Worm (Caenorhabditis elegans): ENCODE measurements around the gene D1046.4.

D1046.4 gene

ce11 chrIV:8973249-8973958 is 39.7 kb downstream of the D1046.4 start, which contains the start of gene C53B4.3 (continued):
- TF ChIP-seq pros-1 (tag; optimal IDR thresholded peaks at IDR 0.05) = no peak
- TF ChIP-seq unc-42 (tag; optimal IDR thresholded peaks at IDR 0.05) = peak; percentile 14
- no peak for TF ChIP-seq sox-4 (tag; optimal IDR thresholded peaks at IDR 0.05)
- peak; percentile 87 for TF ChIP-seq tbx-2 (tag; optimal IDR thresholded peaks at IDR 0.05)
- TF ChIP-seq ceh-34 (tag; optimal IDR thresholded peaks at IDR 0.05) = peak; percentile 41
- TF ChIP-seq C08G9.2 (tag; optimal IDR thresholded peaks at IDR 0.05) = peak; percentile 97
- no peak for TF ChIP-seq dmd-4 (tag; optimal IDR thresholded peaks at IDR 0.05; ENCODE audit: borderline replicate concordance)
- TF ChIP-seq hlh-13 (GFP tag; optimal IDR thresholded peaks at IDR 0.05) = no peak
- TF ChIP-seq rnt-1 (tag; optimal IDR thresholded peaks at IDR 0.05) = peak; percentile 83
- TF ChIP-seq lin-11 (tag; optimal IDR thresholded peaks at IDR 0.05) = no peak
- peak; percentile 96 for TF ChIP-seq tbx-7 (tag; optimal IDR thresholded peaks at IDR 0.05)
- TF ChIP-seq ttx-3 (tag; optimal IDR thresholded peaks at IDR 0.05) = peak; percentile 15
- peak; percentile 89 for TF ChIP-seq ets-4 (tag; optimal IDR thresholded peaks at IDR 0.05)
- peak; percentile 57 for TF ChIP-seq sdc-2 (tag; optimal IDR thresholded peaks at IDR 0.05)
- no peak for TF ChIP-seq Y22D7AL.16 (tag; optimal IDR thresholded peaks at IDR 0.05)
- TF ChIP-seq pha-2 (tag; optimal IDR thresholded peaks at IDR 0.05) = no peak
- no peak for TF ChIP-seq nhr-11 (tag; optimal IDR thresholded peaks at IDR 0.05)
- no peak for TF ChIP-seq pag-3 (tag; optimal IDR thresholded peaks at IDR 0.05; ENCODE audit: borderline replicate concordance)
- no peak for TF ChIP-seq ceh-24 (tag; optimal IDR thresholded peaks at IDR 0.05)
- TF ChIP-seq sox-2 (GFP tag; IDR thresholded peaks at IDR 0.05) = no peak
- TF ChIP-seq ceh-2 (tag; optimal IDR thresholded peaks at IDR 0.05) = peak; percentile 94
- no peak for TF ChIP-seq che-1 (tag; optimal IDR thresholded peaks at IDR 0.05)
- TF ChIP-seq ceh-6 (GFP tag; optimal IDR thresholded peaks at IDR 0.05) = no peak
- no peak for TF ChIP-seq pat-9 (tag; optimal IDR thresholded peaks at IDR 0.05)
- no peak for TF ChIP-seq ceh-30 (tag; optimal IDR thresholded peaks at IDR 0.05)
- TF ChIP-seq ceh-48 (tag; optimal IDR thresholded peaks at IDR 0.05) = no peak
- no peak for TF ChIP-seq syd-9 (tag; optimal IDR thresholded peaks at IDR 0.05)
- no peak for TF ChIP-seq C38D4.7 (GFP tag; optimal IDR thresholded peaks at IDR 0.05)
- TF ChIP-seq unc-55 (GFP tag; optimal IDR thresholded peaks at IDR 0.05) = no peak
- TF ChIP-seq odd-2 (tag; optimal IDR thresholded peaks at IDR 0.05) = no peak
- TF ChIP-seq nhr-232 (tag; optimal IDR thresholded peaks at IDR 0.05) = no peak
- peak; percentile 18 for TF ChIP-seq unc-86 (tag; optimal IDR thresholded peaks at IDR 0.05)
- TF ChIP-seq eyg-1 (tag; optimal IDR thresholded peaks at IDR 0.05) = no peak
- no peak for TF ChIP-seq T23F11.4 (GFP tag; optimal IDR thresholded peaks at IDR 0.05)
- no peak for TF ChIP-seq ceh-19 (GFP tag; optimal IDR thresholded peaks at IDR 0.05)
- TF ChIP-seq hlh-8 (tag; optimal IDR thresholded peaks at IDR 0.05) = peak; percentile 83
- no peak for TF ChIP-seq pha-4 (tag; optimal IDR thresholded peaks at IDR 0.05)
- TF ChIP-seq pqm-1 (tag; optimal IDR thresholded peaks at IDR 0.05) = no peak
- TF ChIP-seq ceh-18 (tag; optimal IDR thresholded peaks at IDR 0.05) = no peak
- no peak for TF ChIP-seq ceh-22 (tag; optimal IDR thresholded peaks at IDR 0.05)
- no peak for TF ChIP-seq fkh-10 (GFP tag; optimal IDR thresholded peaks at IDR 0.05)
- peak; percentile 75 for TF ChIP-seq lim-6 (tag; optimal IDR thresholded peaks at IDR 0.05)
- TF ChIP-seq mec-3 (tag; optimal IDR thresholded peaks at IDR 0.05; ENCODE audit: borderline replicate concordance) = no peak
- peak; percentile 81 for TF ChIP-seq ref-2 (tag; optimal IDR thresholded peaks at IDR 0.05)
